Worm (Caenorhabditis elegans) whole organism, L1 larva: ENCODE results near the gene mrpl-55.

Experiments
- alr-1 ChIP-seq: fragments of 200-800 bp; sonication (Bioruptor generic); optimal IDR thresholded peaks from 2 replicates; lab custom pipeline; 2018; ENCODE audit warnings: borderline replicate concordance, mild to moderate bottlenecking, missing genetic modification characterization, missing compliant biosample characterization
- fos-1 ChIP-seq: fragments of 150-350 bp; optimal IDR thresholded peaks from 2 replicates; lab custom pipeline; 2014; ENCODE audit warnings: missing biosample characterization, missing genetic modification characterization
- snpc-4 ChIP-seq: fragments of 150-350 bp; optimal IDR thresholded peaks from 2 replicates; lab custom pipeline; 2014; ENCODE audit warnings: missing biosample characterization, missing genetic modification characterization

ce11 chrIV:422112-422511 lies 21.7 kb upstream of the mrpl-55 start:
- TF ChIP-seq alr-1 (tag; lab: Kevin White, UChicago) (no peak), snpc-4 (tag; lab: Kevin White, UChicago) (no peak), fos-1 (tag; lab: Kevin White, UChicago) (no peak)
